Fruit fly (Drosophila melanogaster) whole organism: ENCODE data around the gene Tig.

Experiments
- CG8478 ChIP-seq: fragments of >200 bp; optimal IDR thresholded peaks from 2 replicates; lab custom pipeline; 2018; ENCODE audit warnings: inconsistent platforms
- Dll ChIP-seq: fragments of >200 bp; optimal IDR thresholded peaks from 2 replicates; lab custom pipeline; 2017
- EcR ChIP-seq, 2 experiments: fragments of >200 bp; optimal IDR thresholded peaks; 2 replicates each; lab custom pipeline; 2017; ENCODE audit warnings: missing biosample characterization in 2 of 2, missing genetic modification characterization in 2 of 2, missing genetic modification reagents in 2 of 2
- pan ChIP-seq: fragments of >200 bp; optimal IDR thresholded peaks from 2 replicates; lab custom pipeline; 2017
- psq ChIP-seq: fragments of >200 bp; optimal IDR thresholded peaks from 2 replicates; lab custom pipeline; 2017
- usp ChIP-seq: fragments of >200 bp; optimal IDR thresholded peaks from 2 replicates; lab custom pipeline; 2017; ENCODE audit warnings: missing biosample characterization, missing genetic modification characterization, mixed read lengths

DNA sequence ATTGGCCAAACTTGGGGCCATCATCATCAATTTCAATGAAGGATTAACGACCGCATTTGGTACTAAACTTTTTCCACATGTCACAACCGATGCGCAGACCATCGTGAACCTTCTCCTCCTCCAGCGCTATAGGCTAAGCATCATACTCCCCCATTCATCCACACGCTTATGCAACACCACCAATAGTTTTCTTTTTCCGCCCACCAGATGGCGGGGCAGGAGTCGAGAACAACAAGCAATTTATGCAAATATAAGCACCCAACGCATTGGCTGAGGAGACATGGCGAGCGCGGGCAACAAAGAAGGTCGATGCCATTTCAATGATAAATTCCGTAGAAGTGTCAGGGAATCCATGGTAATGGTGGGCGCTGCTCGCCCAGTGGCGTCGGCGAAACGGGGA is 31.6 kb downstream of the Tig start:
- TF ChIP-seq pan (lab: Kevin White, UChicago): no peak
- TF ChIP-seq Dll: no peak
- no peak for TF ChIP-seq psq
- TF ChIP-seq usp (GFP tag; lab: Kevin White, UChicago): no peak
- no peak for TF ChIP-seq CG8478 (lab: Kevin White, UChicago)
- no peak for TF ChIP-seq EcR (GFP tag; optimal IDR thresholded peaks at IDR 0.05; lab: Kevin White, UChicago)
